Worm (Caenorhabditis elegans) whole organism, early embryonic: ENCODE results near the gene fshr-1.
A peak's percentile ranks its signal among the peaks of the same experiment; 100 is the strongest.

Source experiments
- B0310.2 ChIP-seq: sonication (generic microtip); optimal IDR thresholded peaks from 2 replicates; lab custom pipeline; 2016; ENCODE audit warnings: mild to moderate bottlenecking, missing genetic modification characterization, missing compliant biosample characterization
- F13C5.2 ChIP-seq: sonication (generic microtip); optimal IDR thresholded peaks from 2 replicates; lab custom pipeline; 2017; ENCODE audit warnings: mild to moderate bottlenecking, missing genetic modification characterization, inconsistent platforms, missing compliant biosample characterization
- aly-1 ChIP-seq: sonication (generic microtip); optimal IDR thresholded peaks from 2 replicates; lab custom pipeline; 2016; ENCODE audit warnings: missing genetic modification characterization, missing compliant biosample characterization
- ama-1 ChIP-seq: fragments of 150-350 bp; optimal IDR thresholded peaks from 2 replicates; lab custom pipeline; 2014
- ceh-13 ChIP-seq: fragments of 200-800 bp; sonication (Bioruptor generic); optimal IDR thresholded peaks from 2 replicates; lab custom pipeline; 2018; ENCODE audit warnings: mild to moderate bottlenecking, missing genetic modification characterization, missing compliant biosample characterization
- ceh-36 ChIP-seq: sonication (generic microtip); optimal IDR thresholded peaks from 2 replicates; lab custom pipeline; 2016; ENCODE audit warnings: missing genetic modification characterization, inconsistent platforms, missing compliant biosample characterization
- ets-7 ChIP-seq: sonication (generic microtip); optimal IDR thresholded peaks from 2 replicates; lab custom pipeline; 2016; ENCODE audit warnings: missing genotype, missing genetic modification characterization, missing compliant biosample characterization
- flt-1 ChIP-seq: fragments of 200-800 bp; sonication (Bioruptor generic); IDR thresholded peaks from 2 replicates; pipeline ENCODE4 v1.3.6; 2022; ENCODE audit warnings: missing genetic modification characterization, missing compliant biosample characterization
- hmbx-1 ChIP-seq: sonication (generic microtip); optimal IDR thresholded peaks from 2 replicates; lab custom pipeline; 2016; ENCODE audit warnings: mild to moderate bottlenecking, missing genetic modification characterization, missing compliant biosample characterization
- hmg-4 ChIP-seq: fragments of 200-800 bp; sonication (Bioruptor generic); optimal IDR thresholded peaks from 2 replicates; lab custom pipeline; 2018; ENCODE audit warnings: mild to moderate bottlenecking, missing genetic modification characterization, missing compliant biosample characterization
- hnd-1 ChIP-seq: sonication (generic microtip); optimal IDR thresholded peaks from 2 replicates; lab custom pipeline; 2016; ENCODE audit warnings: missing genetic modification characterization, missing compliant biosample characterization
- pes-1 ChIP-seq: fragments of 200-800 bp; sonication (Bioruptor generic); IDR thresholded peaks from 2 replicates; pipeline ENCODE4 v1.3.6; 2022; ENCODE audit warnings: missing genetic modification reagents, missing genetic modification characterization, missing compliant biosample characterization
- scrt-1 ChIP-seq: fragments of 200-800 bp; sonication (Bioruptor generic); IDR thresholded peaks from 2 replicates; pipeline ENCODE4 v1.3.6; 2022; ENCODE audit warnings: missing genetic modification characterization, missing compliant biosample characterization
- sea-1 ChIP-seq: fragments of 200-800 bp; sonication (Bioruptor generic); conservative IDR thresholded peaks from 2 replicates; pipeline ENCODE4 v1.3.6; 2022; ENCODE audit warnings: missing genetic modification characterization, missing compliant biosample characterization
- tbx-11 ChIP-seq: fragments of 200-800 bp; sonication (Bioruptor generic); IDR thresholded peaks from 2 replicates; pipeline ENCODE4 v1.3.6; 2022; ENCODE audit warnings: missing genetic modification characterization, missing compliant biosample characterization
- tbx-37 ChIP-seq: fragments of 200-800 bp; sonication (Bioruptor generic); conservative IDR thresholded peaks from 2 replicates; pipeline ENCODE4 v1.3.6; 2022; ENCODE audit warnings: missing genetic modification reagents, missing genetic modification characterization, missing compliant biosample characterization
- tra-4 ChIP-seq: sonication (generic microtip); optimal IDR thresholded peaks from 2 replicates; lab custom pipeline; 2017; ENCODE audit warnings: missing genetic modification characterization, missing compliant biosample characterization

fshr-1 gene

ce11 chrV:9889629-9890028, at the start of gene fshr-1:
Gene fshr-1 (plus strand): TSS chrV:9889837.
- TF ChIP-seq ceh-13 (no peak), hnd-1 (tag; lab: Kevin White, UChicago) (no peak), B0310.2 (no peak), hmbx-1 (tag; lab: Kevin White, UChicago) (no peak), tbx-11 (GFP tag; lab: Robert Waterston, UW) (no peak), ama-1 (lab: Kevin White, UChicago) (no peak), ets-7 (no peak), tbx-37 (GFP tag; lab: Robert Waterston, UW) (no peak), hmg-4 (no peak), flt-1 (GFP tag; lab: Robert Waterston, UW) (no peak), tra-4 (tag; lab: Kevin White, UChicago) (no peak), aly-1 (tag; lab: Kevin White, UChicago) (no peak), scrt-1 (no peak), sea-1 (GFP tag; lab: Robert Waterston, UW) (no peak), ceh-36 (no peak), pes-1 (no peak)

DNA sequence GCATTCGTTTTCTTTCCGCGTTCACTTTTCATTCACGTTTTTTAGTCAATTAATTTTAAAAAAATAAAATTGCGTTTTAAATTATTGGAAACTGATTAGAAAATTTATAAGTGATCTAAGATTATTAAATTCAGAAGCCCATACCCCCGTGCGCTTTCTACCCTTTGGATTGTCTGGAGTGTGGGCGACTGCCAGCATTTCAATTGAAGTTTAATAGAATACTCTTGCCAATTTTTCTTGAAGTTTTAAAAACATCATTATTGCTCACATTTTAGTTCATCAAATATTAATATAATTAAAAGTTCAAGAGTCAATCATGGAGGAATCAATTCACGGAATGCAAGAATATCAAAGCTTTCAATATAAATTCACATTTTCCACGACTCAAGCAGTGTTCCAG, 48.3 kb upstream of the fshr-1 start, which contains the start of gene sru-36:
Gene sru-36 (plus strand): TSS at position 301 of the 400 bp plus-strand sequence.
- TF ChIP-seq scrt-1: no peak
- no peak for TF ChIP-seq ets-7
- TF ChIP-seq pes-1: no peak
- TF ChIP-seq ama-1 (lab: Kevin White, UChicago): no peak
- no peak for TF ChIP-seq ceh-13
- no peak for TF ChIP-seq tbx-11 (GFP tag; lab: Robert Waterston, UW)
- no peak for TF ChIP-seq hmg-4
- no peak for TF ChIP-seq hnd-1 (tag; lab: Kevin White, UChicago)
- no peak for TF ChIP-seq sea-1 (GFP tag; lab: Robert Waterston, UW)
- no peak for TF ChIP-seq B0310.2
- TF ChIP-seq tbx-37 (GFP tag; lab: Robert Waterston, UW): no peak
- no peak for TF ChIP-seq tra-4 (tag; lab: Kevin White, UChicago)
- TF ChIP-seq flt-1 (GFP tag; lab: Robert Waterston, UW): no peak
- no peak for TF ChIP-seq ceh-36
- TF ChIP-seq hmbx-1 (tag; lab: Kevin White, UChicago): no peak
- TF ChIP-seq F13C5.2: no peak

ce11 chrV:9843376-9843916, 46.2 kb upstream of the fshr-1 start, which contains the start of gene sru-8:
Gene sru-8 (plus strand): TSS chrV:9843866.
- no peak for TF ChIP-seq sea-1 (GFP tag; lab: Robert Waterston, UW)
- TF ChIP-seq F13C5.2: no peak
- TF ChIP-seq flt-1 (GFP tag; lab: Robert Waterston, UW): no peak
- TF ChIP-seq ceh-36: no peak

DNA sequence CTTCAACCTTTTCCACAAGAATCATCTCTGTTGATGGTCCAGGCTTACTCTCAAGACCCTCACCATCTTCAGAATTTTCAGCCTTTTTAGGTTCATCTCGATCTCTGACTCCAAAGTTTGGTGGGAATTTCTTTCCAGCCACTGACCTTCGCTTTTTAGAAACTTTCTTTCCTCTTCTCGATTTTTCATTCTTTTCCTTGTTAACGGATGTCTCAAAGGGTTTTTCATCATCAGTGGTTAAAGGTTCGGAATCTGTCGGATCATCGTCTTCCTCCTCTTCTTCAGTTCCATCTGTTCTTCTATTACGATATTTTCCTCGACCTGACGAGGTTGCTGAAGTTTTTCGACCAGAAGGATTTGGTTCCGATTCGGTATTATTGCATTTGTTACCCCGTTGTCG, 41.1 kb upstream of the fshr-1 start:
- TF ChIP-seq ceh-36 (no peak), B0310.2 (no peak), tra-4 (tag; lab: Kevin White, UChicago) (no peak), hmg-4 (no peak), ama-1 (lab: Kevin White, UChicago) (no peak), ets-7 (no peak), tbx-37 (GFP tag; lab: Robert Waterston, UW) (no peak), hnd-1 (tag; lab: Kevin White, UChicago) (no peak), pes-1 (no peak), hmbx-1 (tag; lab: Kevin White, UChicago) (no peak), aly-1 (tag; lab: Kevin White, UChicago) (no peak), ceh-13 (no peak), tbx-11 (GFP tag; lab: Robert Waterston, UW) (no peak), flt-1 (GFP tag; lab: Robert Waterston, UW) (no peak), sea-1 (GFP tag; lab: Robert Waterston, UW) (no peak)

ce11 chrV:9853801-9854200, 35.8 kb upstream of the fshr-1 start:
- TF ChIP-seq hmg-4 (no peak), scrt-1 (no peak), tra-4 (tag; lab: Kevin White, UChicago) (no peak)

ce11 chrV:9855920-9856852, 33.5 kb upstream of the fshr-1 start:
- TF ChIP-seq aly-1 (tag; lab: Kevin White, UChicago) (peak; percentile 24), B0310.2 (peak; percentile 35), ets-7 (no peak)

DNA sequence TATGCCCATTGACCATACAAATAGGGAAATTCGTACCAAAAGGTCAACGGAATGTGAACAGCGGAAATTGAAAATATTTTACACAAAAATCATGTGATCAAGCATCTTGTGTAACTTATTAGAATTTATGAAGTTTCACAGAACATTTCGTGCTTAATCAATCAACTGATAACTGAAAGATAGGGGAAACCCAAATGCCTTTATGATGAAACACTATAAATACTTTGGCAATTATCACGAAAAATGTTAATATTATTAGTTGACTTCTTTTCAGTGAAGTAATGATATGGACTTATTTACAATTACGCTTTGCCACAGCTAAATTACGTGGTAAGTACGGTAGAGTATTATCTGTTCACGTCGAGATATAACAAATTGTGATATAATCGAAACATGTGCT, 32.7 kb upstream of the fshr-1 start:
- TF ChIP-seq ama-1 (lab: Kevin White, UChicago): no peak

ce11 chrV:9859863-9860262, 29.8 kb upstream of the fshr-1 start, which contains the start of gene lsy-12:
Gene lsy-12 (minus strand): TSS chrV:9859963.
- TF ChIP-seq scrt-1: no peak

DNA sequence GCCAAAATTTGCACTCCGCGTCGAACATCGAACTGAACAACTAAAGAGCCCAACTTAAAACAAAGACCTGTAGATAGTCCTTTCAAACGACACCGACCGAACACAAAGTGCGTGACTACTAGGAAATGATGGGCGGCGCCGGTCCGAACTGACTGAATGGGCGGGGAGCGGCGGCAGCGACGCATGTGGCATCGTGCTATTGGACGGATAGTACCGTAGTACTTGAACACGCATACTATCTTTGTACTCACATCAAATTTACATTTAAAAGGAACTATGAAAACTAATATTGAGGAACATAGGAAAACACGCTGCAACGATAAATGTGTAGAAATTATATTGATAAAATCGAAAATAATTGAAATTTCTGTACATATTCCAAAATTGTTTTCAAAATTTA, 29.3 kb upstream of the fshr-1 start:
- TF ChIP-seq sea-1 (GFP tag; lab: Robert Waterston, UW) (no peak), aly-1 (tag; lab: Kevin White, UChicago) (no peak), F13C5.2 (no peak), tra-4 (tag; lab: Kevin White, UChicago) (no peak), tbx-11 (GFP tag; lab: Robert Waterston, UW) (no peak), hmg-4 (no peak), hnd-1 (tag; lab: Kevin White, UChicago) (no peak), ceh-13 (no peak), flt-1 (GFP tag; lab: Robert Waterston, UW) (no peak), ets-7 (no peak), ceh-36 (no peak), ama-1 (lab: Kevin White, UChicago) (no peak)
